Fruit fly (Drosophila melanogaster) whole organism, embryonic: ENCODE results near the gene Ekar.

Experiments
- Antp ChIP-seq: fragments of 200-800 bp; sonication (Bioruptor generic); optimal IDR thresholded peaks from 3 replicates; lab custom pipeline; 2016; ENCODE audit warnings: missing biosample characterization, missing genetic modification characterization
- Atf3 ChIP-seq: fragments of 200-800 bp; sonication (Bioruptor generic); optimal IDR thresholded peaks from 3 replicates; lab custom pipeline; 2016; ENCODE audit warnings: missing biosample characterization, missing genetic modification characterization
- CG12219 ChIP-seq: fragments of 200-800 bp; sonication (Bioruptor generic); optimal IDR thresholded peaks from 3 replicates; lab custom pipeline; 2018; ENCODE audit warnings: missing biosample characterization, mild to moderate bottlenecking, missing genetic modification characterization
- CG12744 ChIP-seq: fragments of 200-800 bp; sonication (Bioruptor generic); optimal IDR thresholded peaks from 2 replicates; lab custom pipeline; 2016; ENCODE audit warnings: missing biosample characterization, missing genetic modification characterization
- CG13424 ChIP-seq: fragments of 200-800 bp; sonication (Bioruptor generic); optimal IDR thresholded peaks from 2 replicates; lab custom pipeline; 2019; ENCODE audit warnings: missing biosample characterization, mild to moderate bottlenecking, missing genetic modification characterization, moderate library complexity
- CG13894 ChIP-seq: fragments of 200-800 bp; sonication (Bioruptor generic); optimal IDR thresholded peaks from 3 replicates; lab custom pipeline; 2018; ENCODE audit warnings: missing biosample characterization, mild to moderate bottlenecking, missing genetic modification characterization, moderate library complexity
- CG15073 ChIP-seq: fragments of 200-800 bp; sonication (Bioruptor generic); optimal IDR thresholded peaks from 2 replicates; lab custom pipeline; 2016; ENCODE audit warnings: missing biosample characterization, missing genetic modification characterization
- CG15269 ChIP-seq: fragments of 200-800 bp; sonication (Bioruptor generic); optimal IDR thresholded peaks from 2 replicates; lab custom pipeline; 2018; ENCODE audit warnings: missing biosample characterization, mild to moderate bottlenecking, missing genetic modification characterization, moderate library complexity
- CG1647 ChIP-seq: fragments of 200-800 bp; sonication (Bioruptor generic); optimal IDR thresholded peaks from 3 replicates; lab custom pipeline; 2016; ENCODE audit warnings: missing biosample characterization, missing genetic modification characterization
- CG16815 ChIP-seq: fragments of 200-800 bp; sonication (Bioruptor generic); optimal IDR thresholded peaks from 3 replicates; lab custom pipeline; 2017; ENCODE audit warnings: missing biosample characterization, mild to moderate bottlenecking, missing genetic modification characterization
- CG17186 ChIP-seq: fragments of 200-800 bp; sonication (Bioruptor generic); optimal IDR thresholded peaks from 3 replicates; lab custom pipeline; 2017; ENCODE audit warnings: missing biosample characterization, missing genetic modification reagents, missing genetic modification characterization
- CG2875 ChIP-seq: fragments of 200-800 bp; sonication (Bioruptor generic); optimal IDR thresholded peaks from 2 replicates; lab custom pipeline; 2017; ENCODE audit warnings: missing biosample characterization, mild to moderate bottlenecking, missing genetic modification characterization, missing genetic modification reagents
- CG42726 ChIP-seq: fragments of 200-800 bp; sonication (Bioruptor generic); IDR thresholded peaks from 2 replicates; pipeline ENCODE4 v1.3.6; 2022; ENCODE audit warnings: missing biosample characterization, missing genetic modification characterization; ENCODE audit not compliant: partially characterized antibody
- CG4730 ChIP-seq: fragments of 200-800 bp; sonication (Bioruptor generic); IDR thresholded peaks from 2 replicates; pipeline ENCODE4 v1.3.6; 2022; ENCODE audit warnings: missing biosample characterization, missing genetic modification characterization
- CG4820 ChIP-seq: fragments of 200-800 bp; sonication (Bioruptor generic); optimal IDR thresholded peaks from 3 replicates; lab custom pipeline; 2016; ENCODE audit warnings: missing biosample characterization, missing genetic modification characterization
- CG7745 ChIP-seq: fragments of 200-800 bp; sonication (Bioruptor generic); optimal IDR thresholded peaks from 2 replicates; lab custom pipeline; 2018; ENCODE audit warnings: missing biosample characterization, mild to moderate bottlenecking, missing genetic modification characterization, moderate library complexity
- D19A ChIP-seq: fragments of 200-800 bp; optimal IDR thresholded peaks from 3 replicates; lab custom pipeline; 2019; ENCODE audit warnings: missing biosample characterization, mild to moderate bottlenecking, missing genetic modification characterization, moderate library complexity
- Dfd ChIP-seq, 2 experiments: fragments of >200 bp; optimal IDR thresholded peaks; 2 replicates each; lab custom pipeline; 2017; ENCODE audit warnings: missing biosample characterization in 2 of 2, missing genetic modification characterization in 2 of 2
- Dref ChIP-seq: fragments of 200-800 bp; sonication (Bioruptor generic); IDR thresholded peaks from 2 replicates; pipeline ENCODE4 v1.3.6; 2022; ENCODE audit warnings: missing biosample characterization, missing genetic modification characterization
- E2f1 ChIP-seq: fragments of 200-800 bp; sonication (Bioruptor generic); IDR thresholded peaks from 2 replicates; pipeline ENCODE4 v1.3.6; 2022; ENCODE audit warnings: missing biosample characterization, missing genetic modification characterization
- Fer2 ChIP-seq: fragments of 200-800 bp; sonication (Bioruptor generic); optimal IDR thresholded peaks from 2 replicates; lab custom pipeline; 2018; ENCODE audit warnings: missing biosample characterization, mild to moderate bottlenecking, missing genetic modification characterization, moderate library complexity
- Hmx ChIP-seq: fragments of 200-800 bp; sonication (Bioruptor generic); optimal IDR thresholded peaks from 2 replicates; lab custom pipeline; 2016; ENCODE audit warnings: missing biosample characterization, missing genetic modification characterization
- Lhr ChIP-seq: fragments of 200-800 bp; sonication (Bioruptor generic); optimal IDR thresholded peaks from 3 replicates; lab custom pipeline; 2017; ENCODE audit warnings: mild to moderate bottlenecking, missing biosample characterization, missing genetic modification reagents, missing genetic modification characterization
- Nf-YC ChIP-seq: fragments of 200-800 bp; optimal IDR thresholded peaks from 3 replicates; lab custom pipeline; 2019; ENCODE audit warnings: missing biosample characterization, mild to moderate bottlenecking, missing genetic modification characterization, moderate library complexity
- Opbp ChIP-seq: fragments of 200-800 bp; sonication (Bioruptor generic); IDR thresholded peaks from 3 replicates; pipeline ENCODE4 v1.3.6; 2022; ENCODE audit warnings: missing biosample characterization, missing genetic modification characterization; ENCODE audit not compliant: partially characterized antibody
- Ravus ChIP-seq: fragments of 200-800 bp; sonication (Bioruptor generic); IDR thresholded peaks from 2 replicates; pipeline ENCODE4 v1.3.6; 2022; ENCODE audit warnings: missing biosample characterization, missing genetic modification characterization
- Side ChIP-seq: fragments of 200-800 bp; sonication (Bioruptor generic); optimal IDR thresholded peaks from 2 replicates; lab custom pipeline; 2016; ENCODE audit warnings: missing biosample characterization, missing genetic modification characterization
- Sry-β ChIP-seq: fragments of 200-800 bp; sonication (Bioruptor generic); optimal IDR thresholded peaks from 2 replicates; lab custom pipeline; 2018; ENCODE audit warnings: missing biosample characterization, mild to moderate bottlenecking, missing genetic modification characterization, moderate library complexity
- YL-1 ChIP-seq: fragments of 200-800 bp; sonication (Bioruptor generic); optimal IDR thresholded peaks from 3 replicates; lab custom pipeline; 2017; ENCODE audit warnings: missing biosample characterization, mild to moderate bottlenecking, missing genetic modification characterization
- ato ChIP-seq: fragments of 200-800 bp; sonication (Bioruptor generic); IDR thresholded peaks from 2 replicates; pipeline ENCODE4 v1.3.6; 2022; ENCODE audit warnings: missing biosample characterization, missing genetic modification characterization; ENCODE audit not compliant: partially characterized antibody
- bab2 ChIP-seq: fragments of 200-800 bp; sonication (Bioruptor generic); optimal IDR thresholded peaks from 2 replicates; lab custom pipeline; 2016; ENCODE audit warnings: missing biosample characterization, missing genetic modification characterization
- chif ChIP-seq, 2 experiments: fragments of 200-800 bp; sonication (Bioruptor generic); optimal IDR thresholded peaks; 3 replicates each; lab custom pipeline; 2016; ENCODE audit warnings: missing biosample characterization in 2 of 2, missing genetic modification characterization in 2 of 2
- chinmo ChIP-seq: fragments of 200-800 bp; sonication (Bioruptor generic); IDR thresholded peaks from 4 replicates; pipeline ENCODE4 v1.3.6; 2022; ENCODE audit warnings: missing biosample characterization, missing genetic modification characterization; ENCODE audit not compliant: partially characterized antibody
- ci ChIP-seq: fragments of 200-800 bp; sonication (Bioruptor generic); IDR thresholded peaks from 3 replicates; pipeline ENCODE4 v1.3.6; 2022; ENCODE audit warnings: missing biosample characterization, missing genetic modification characterization
- cwo ChIP-seq: fragments of 200-800 bp; sonication (Bioruptor generic); optimal IDR thresholded peaks from 3 replicates; lab custom pipeline; 2017; ENCODE audit warnings: missing biosample characterization, missing genetic modification characterization, mild to moderate bottlenecking, moderate library complexity, missing genetic modification reagents
- dati ChIP-seq: fragments of 200-800 bp; sonication (Bioruptor generic); IDR thresholded peaks from 2 replicates; pipeline ENCODE4 v1.3.6; 2022; ENCODE audit warnings: missing biosample characterization, missing genetic modification characterization
- disco-r ChIP-seq: fragments of 200-800 bp; sonication (Bioruptor generic); optimal IDR thresholded peaks from 2 replicates; lab custom pipeline; 2016; ENCODE audit warnings: missing biosample characterization, missing genetic modification characterization
- dmrt99B ChIP-seq: fragments of 200-800 bp; sonication (Bioruptor generic); optimal IDR thresholded peaks from 2 replicates; lab custom pipeline; 2018; ENCODE audit warnings: missing biosample characterization, mild to moderate bottlenecking, missing genetic modification characterization, moderate library complexity
- ems ChIP-seq: fragments of 200-800 bp; sonication (Bioruptor generic); optimal IDR thresholded peaks from 3 replicates; lab custom pipeline; 2016; ENCODE audit warnings: missing biosample characterization, missing genetic modification characterization
- fd3F ChIP-seq: fragments of 200-800 bp; sonication (Bioruptor generic); optimal IDR thresholded peaks from 2 replicates; lab custom pipeline; 2018; ENCODE audit warnings: missing biosample characterization, mild to moderate bottlenecking, missing genetic modification characterization, moderate library complexity
- h ChIP-seq: fragments of >200 bp; optimal IDR thresholded peaks from 2 replicates; lab custom pipeline; 2017
- ind ChIP-seq: fragments of 200-800 bp; sonication (Bioruptor generic); optimal IDR thresholded peaks from 3 replicates; lab custom pipeline; 2016; ENCODE audit warnings: missing biosample characterization, missing genetic modification characterization
- odd ChIP-seq: fragments of 200-800 bp; sonication (Bioruptor generic); optimal IDR thresholded peaks from 2 replicates; lab custom pipeline; 2017; ENCODE audit warnings: missing biosample characterization, mild to moderate bottlenecking, missing genetic modification characterization
- pum ChIP-seq: fragments of 200-800 bp; sonication (Bioruptor generic); optimal IDR thresholded peaks from 2 replicates; lab custom pipeline; 2016; ENCODE audit warnings: missing biosample characterization, missing genetic modification characterization
- sc ChIP-seq, 3 experiments: fragments of >200 bp in 2 of 3; fragments of 200-800 bp in 1 of 3; sonication (Bioruptor generic) in 1 of 3; optimal IDR thresholded peaks; 2 replicates in 2 of 3; 3 replicates in 1 of 3; lab custom pipeline; 2017; ENCODE audit warnings: mild to moderate bottlenecking in 1 of 3, missing biosample characterization in 1 of 3, missing genetic modification characterization in 1 of 3, missing genetic modification reagents in 1 of 3
- schlank ChIP-seq: fragments of 200-800 bp; sonication (Bioruptor generic); optimal IDR thresholded peaks from 2 replicates; lab custom pipeline; 2018; ENCODE audit warnings: missing biosample characterization, mild to moderate bottlenecking, missing genetic modification characterization
- sim ChIP-seq: fragments of 200-800 bp; sonication (Bioruptor generic); IDR thresholded peaks from 2 replicates; pipeline ENCODE4 v1.3.6; 2022; ENCODE audit warnings: missing biosample characterization, missing genetic modification characterization
- tin ChIP-seq: fragments of 200-800 bp; sonication (Bioruptor generic); optimal IDR thresholded peaks from 3 replicates; lab custom pipeline; 2016; ENCODE audit warnings: missing biosample characterization, missing genetic modification characterization
- tll ChIP-seq, 2 experiments: fragments of 200-800 bp in 1 of 2; fragments of >200 bp in 1 of 2; sonication (Bioruptor generic) in 1 of 2; optimal IDR thresholded peaks; 2 replicates each; lab custom pipeline; 2017 to 2019; ENCODE audit warnings: missing biosample characterization in 2 of 2, missing genetic modification characterization in 2 of 2, mild to moderate bottlenecking in 1 of 2, moderate library complexity in 1 of 2
- zfh2 ChIP-seq: fragments of 200-800 bp; sonication (Bioruptor generic); optimal IDR thresholded peaks from 2 replicates; lab custom pipeline; 2016; ENCODE audit warnings: missing biosample characterization, missing genetic modification characterization

The Ekar gene

dm6 chr4:625898-626644 is 20.3 kb downstream of the Ekar start, which contains the start of gene mav (continued):
- no peak for TF ChIP-seq Fer2 (tag; lab: Kevin White, UChicago)
- TF ChIP-seq Lhr (GFP tag; lab: Kevin White, UChicago), result no peak
- TF ChIP-seq YL-1 (GFP tag; lab: Kevin White, UChicago), result no peak
- no peak; the same call in 3 of the 4 replicates for TF ChIP-seq chinmo
- no peak for TF ChIP-seq CG13424 (tag; lab: Kevin White, UChicago)
- no peak for TF ChIP-seq Ravus (GFP tag; lab: Robert Waterston, UW)
- TF ChIP-seq CG15269 (tag; lab: Kevin White, UChicago), result no peak
- TF ChIP-seq Antp (GFP tag; lab: Kevin White, UChicago), result no peak
- TF ChIP-seq sc (optimal IDR thresholded peaks at IDR 0.05; lab: Kevin White, UChicago), result no peak
- TF ChIP-seq sc (GFP tag; optimal IDR thresholded peaks at IDR 0.05; lab: Kevin White, UChicago), result no peak
- no peak for TF ChIP-seq dmrt99B (tag; lab: Kevin White, UChicago)
- TF ChIP-seq ems, result no peak
- no peak for TF ChIP-seq CG1647
- no peak for TF ChIP-seq ci (GFP tag; lab: Robert Waterston, UW)
- TF ChIP-seq Dfd (GFP tag; optimal IDR thresholded peaks at IDR 0.05; lab: Kevin White, UChicago), result no peak
- TF ChIP-seq ato (GFP tag; lab: Robert Waterston, UW), result no peak
- TF ChIP-seq Dref, result no peak
- TF ChIP-seq pum (GFP tag; lab: Kevin White, UChicago), result no peak
- TF ChIP-seq bab2 (GFP tag; lab: Kevin White, UChicago), result no peak
- TF ChIP-seq CG4820 (GFP tag; lab: Kevin White, UChicago), result no peak
- TF ChIP-seq CG13894, result peak; percentile 49
- TF ChIP-seq schlank, result no peak
- no peak for TF ChIP-seq Nf-YC (tag; lab: Kevin White, UChicago)
- TF ChIP-seq sim (GFP tag; lab: Robert Waterston, UW), result no peak
- no peak for TF ChIP-seq fd3F (GFP tag; lab: Kevin White, UChicago)
- TF ChIP-seq Atf3 (GFP tag; lab: Kevin White, UChicago), result no peak
- TF ChIP-seq tll (GFP tag; optimal IDR thresholded peaks at IDR 0.05; lab: Kevin White, UChicago), result no peak
- no peak for TF ChIP-seq Hmx (GFP tag; lab: Kevin White, UChicago)
- TF ChIP-seq Side (GFP tag; lab: Kevin White, UChicago), result no peak
- no peak for TF ChIP-seq CG12219 (GFP tag; lab: Kevin White, UChicago)
- TF ChIP-seq tin, result no peak
- no peak for TF ChIP-seq CG4730
- TF ChIP-seq h (lab: Kevin White, UChicago), result no peak
- TF ChIP-seq CG12744 (GFP tag; lab: Kevin White, UChicago), result no peak
- TF ChIP-seq ind (GFP tag; lab: Kevin White, UChicago), result no peak
- no peak for TF ChIP-seq CG7745 (tag; lab: Kevin White, UChicago)
- TF ChIP-seq Sry-β, result no peak
- TF ChIP-seq Opbp, result no peak
- TF ChIP-seq CG16815 (GFP tag; lab: Kevin White, UChicago), result no peak
- TF ChIP-seq cwo, result no peak
- no peak for TF ChIP-seq zfh2
- peak; percentile 38 for TF ChIP-seq odd (GFP tag; lab: Kevin White, UChicago)
- TF ChIP-seq CG17186, result no peak
- TF ChIP-seq CG15073 (GFP tag; lab: Kevin White, UChicago), result no peak
- no peak for TF ChIP-seq CG42726 (GFP tag; lab: Robert Waterston, UW)
- no peak for TF ChIP-seq CG2875 (GFP tag; lab: Kevin White, UChicago)
- no peak for TF ChIP-seq E2f1
- TF ChIP-seq disco-r, result no peak
- peak; percentile 13 for TF ChIP-seq D19A
- no peak for TF ChIP-seq dati (GFP tag; lab: Robert Waterston, UW)
- TF ChIP-seq chif (GFP tag; optimal IDR thresholded peaks at IDR 0.05; lab: Kevin White, UChicago), result no peak
